Fruit fly (Drosophila melanogaster): ENCODE results near the gene Sgt1.
A peak's percentile ranks its signal among the peaks of the same experiment; 100 is the strongest.

Sgt1 gene

dm6 chr3R:8327967-8328789 lies 23.1 kb upstream of the Sgt1 start:
- TF ChIP-seq lola (GFP tag; optimal IDR thresholded peaks at IDR 0.05): no peak
- TF ChIP-seq brk (GFP tag; optimal IDR thresholded peaks at IDR 0.05): no peak
- no peak for TF ChIP-seq dsf (GFP tag; optimal IDR thresholded peaks at IDR 0.05; ENCODE audit: borderline replicate concordance)
- no peak for TF ChIP-seq Jra (GFP tag; optimal IDR thresholded peaks at IDR 0.05)
- no peak for TF ChIP-seq sage (GFP tag; optimal IDR thresholded peaks at IDR 0.05)
- TF ChIP-seq Hr78 (GFP tag; optimal IDR thresholded peaks at IDR 0.05): no peak
- TF ChIP-seq OdsH (GFP tag; optimal IDR thresholded peaks at IDR 0.05): no peak
- no peak for TF ChIP-seq N (GFP tag; optimal IDR thresholded peaks at IDR 0.05)
- no peak for TF ChIP-seq Rel (GFP tag; optimal IDR thresholded peaks at IDR 0.05)
- TF ChIP-seq Rel (tag; optimal IDR thresholded peaks at IDR 0.05): no peak
- no peak for TF ChIP-seq Vsx2 (GFP tag; optimal IDR thresholded peaks at IDR 0.05; ENCODE audit: partially characterized antibody)

- TF ChIP-seq woc (GFP tag; optimal IDR thresholded peaks at IDR 0.05): no peak
- no peak for TF ChIP-seq foxo (GFP tag; optimal IDR thresholded peaks at IDR 0.05)
- TF ChIP-seq Vsx2 (GFP tag; optimal IDR thresholded peaks at IDR 0.05; ENCODE audit: partially characterized antibody): no peak
- no peak for TF ChIP-seq rgr (GFP tag; optimal IDR thresholded peaks at IDR 0.05)
- TF ChIP-seq CG32264 (GFP tag; optimal IDR thresholded peaks at IDR 0.05): no peak
- TF ChIP-seq dsf (GFP tag; optimal IDR thresholded peaks at IDR 0.05; ENCODE audit: borderline replicate concordance): no peak
- TF ChIP-seq HLH106 (tag; optimal IDR thresholded peaks at IDR 0.05): no peak
- TF ChIP-seq br (GFP tag; optimal IDR thresholded peaks at IDR 0.05): no peak
- TF ChIP-seq fru (GFP tag; optimal IDR thresholded peaks at IDR 0.05): no peak
- no peak for TF ChIP-seq dl (GFP tag; optimal IDR thresholded peaks at IDR 0.05; ENCODE audit: insufficient read depth in 1 of 2, partially characterized antibody in 2 of 2)
- TF ChIP-seq Hr83 (GFP tag; optimal IDR thresholded peaks at IDR 0.05; ENCODE audit: poor library complexity, severe bottlenecking): no peak
- TF ChIP-seq Dfd (GFP tag; optimal IDR thresholded peaks at IDR 0.05): no peak
- TF ChIP-seq tai (GFP tag; optimal IDR thresholded peaks at IDR 0.05): no peak
- TF ChIP-seq Abd-B (GFP tag; optimal IDR thresholded peaks at IDR 0.05): no peak
- TF ChIP-seq CrebA (GFP tag; optimal IDR thresholded peaks at IDR 0.05; ENCODE audit: borderline replicate concordance): no peak
- TF ChIP-seq lola (GFP tag; optimal IDR thresholded peaks at IDR 0.05): no peak
- TF ChIP-seq psq (GFP tag; optimal IDR thresholded peaks at IDR 0.05): no peak
- TF ChIP-seq Hnf4 (GFP tag; optimal IDR thresholded peaks at IDR 0.05): no peak
Observed at dm6 chr3R:8326884-8327283, 21.8 kb upstream of the Sgt1 start.

- TF ChIP-seq dsf (GFP tag; optimal IDR thresholded peaks at IDR 0.05; ENCODE audit: borderline replicate concordance): no peak
Observed at dm6 chr3R:8324016-8324415, 18.9 kb upstream of the Sgt1 start, which contains the start of gene CG7443. TSS of gene CG7443 (plus strand) at chr3R:8324316.

DNA sequence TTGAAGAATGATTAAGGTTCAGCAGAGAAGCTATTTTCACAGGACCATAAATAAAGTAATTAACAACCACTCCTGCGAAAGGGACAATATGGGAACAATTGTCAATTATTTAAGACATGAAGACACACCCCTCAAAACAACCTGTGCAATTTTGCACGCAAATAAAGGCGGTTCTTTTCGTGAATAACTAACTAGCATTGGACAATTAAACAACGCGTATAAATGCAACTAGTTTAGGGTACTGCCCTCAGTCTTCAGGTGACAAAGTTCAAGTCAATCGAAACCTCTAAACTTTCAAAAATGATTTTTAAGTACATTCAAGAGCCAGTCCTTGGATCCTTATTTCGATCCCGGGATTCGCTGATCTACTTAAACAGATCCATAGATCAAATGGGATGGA lies 16.4 kb upstream of the Sgt1 start, which contains the start of gene Or85a:
Or85a (plus strand) TSS at position 301 of the 400 bp plus-strand sequence.
- TF ChIP-seq Jra (GFP tag; optimal IDR thresholded peaks at IDR 0.05): no peak
- TF ChIP-seq br (GFP tag; optimal IDR thresholded peaks at IDR 0.05): no peak
- TF ChIP-seq sage (GFP tag; optimal IDR thresholded peaks at IDR 0.05): no peak
- TF ChIP-seq lola (GFP tag; optimal IDR thresholded peaks at IDR 0.05): no peak
- no peak for TF ChIP-seq Hnf4 (GFP tag; optimal IDR thresholded peaks at IDR 0.05)
- TF ChIP-seq rgr (GFP tag; optimal IDR thresholded peaks at IDR 0.05): no peak
- no peak for TF ChIP-seq Dfd (GFP tag; optimal IDR thresholded peaks at IDR 0.05)
- TF ChIP-seq Sp1 (GFP tag; optimal IDR thresholded peaks at IDR 0.05): no peak

dm6 chr3R:8317709-8318335 lies 12.7 kb upstream of the Sgt1 start:
- no peak for TF ChIP-seq woc (GFP tag; optimal IDR thresholded peaks at IDR 0.05)
- TF ChIP-seq Jra (GFP tag; optimal IDR thresholded peaks at IDR 0.05): no peak
- peak in 1 of 2 experiments; percentile 5 for TF ChIP-seq foxo (GFP tag; optimal IDR thresholded peaks at IDR 0.05)
- no peak for TF ChIP-seq Rel (GFP tag; optimal IDR thresholded peaks at IDR 0.05)
- peak; percentile 57 for TF ChIP-seq Rel (tag; optimal IDR thresholded peaks at IDR 0.05)
- no peak for TF ChIP-seq HLH106 (tag; optimal IDR thresholded peaks at IDR 0.05)
- no peak for TF ChIP-seq psq (GFP tag; optimal IDR thresholded peaks at IDR 0.05)
- TF ChIP-seq h (GFP tag; optimal IDR thresholded peaks at IDR 0.05): no peak
- TF ChIP-seq lola (GFP tag; optimal IDR thresholded peaks at IDR 0.05): no peak
- TF ChIP-seq GATAd (GFP tag; optimal IDR thresholded peaks at IDR 0.05): no peak
- TF ChIP-seq CG32264 (GFP tag; optimal IDR thresholded peaks at IDR 0.05): no peak

All from whole organism, wandering third instar larva.